Worm (Caenorhabditis elegans) whole organism, L1 larva: ENCODE results near the gene rol-6.

Experiments
- C16A3.4 ChIP-seq: fragments of 150-350 bp; optimal IDR thresholded peaks from 2 replicates; lab custom pipeline; 2014; ENCODE audit warnings: missing biosample characterization, missing genetic modification characterization
- alr-1 ChIP-seq: fragments of 200-800 bp; sonication (Bioruptor generic); optimal IDR thresholded peaks from 2 replicates; lab custom pipeline; 2018; ENCODE audit warnings: borderline replicate concordance, mild to moderate bottlenecking, missing genetic modification characterization, missing compliant biosample characterization
- aly-2 ChIP-seq: fragments of 150-350 bp; optimal IDR thresholded peaks from 2 replicates; lab custom pipeline; 2014; ENCODE audit warnings: missing biosample characterization, missing genetic modification characterization
- blmp-1 ChIP-seq: fragments of 150-350 bp; optimal IDR thresholded peaks from 2 replicates; lab custom pipeline; 2014; ENCODE audit warnings: missing biosample characterization, missing genetic modification characterization
- efl-1 ChIP-seq, 4 experiments: fragments of 150-350 bp; optimal IDR thresholded peaks in 3 of 4; peaks in 1 of 4; 1 replicate in 1 of 4; 2 replicates in 3 of 4; lab custom pipeline; 2014; ENCODE audit warnings: missing biosample characterization in 2 of 4, missing genetic modification characterization in 2 of 4, missing genetic modification reagents in 2 of 4
- efl-3 ChIP-seq: fragments of 200-800 bp; sonication (Bioruptor generic); optimal IDR thresholded peaks from 2 replicates; lab custom pipeline; 2018; ENCODE audit warnings: mild to moderate bottlenecking, missing genetic modification characterization, missing compliant biosample characterization
- elt-2 ChIP-seq: sonication (generic microtip); optimal IDR thresholded peaks from 2 replicates; lab custom pipeline; 2016; ENCODE audit warnings: missing genetic modification characterization, mild to moderate bottlenecking, inconsistent platforms, missing compliant biosample characterization, missing genetic modification reagents
- elt-3 ChIP-seq, 6 experiments: fragments of 150-350 bp in 1 of 6; sonication (generic microtip); optimal IDR thresholded peaks; 2 replicates each; lab custom pipeline; 2017 to 2018; ENCODE audit warnings: missing biosample characterization in 6 of 6, missing genetic modification characterization in 6 of 6, inconsistent platforms in 1 of 6
- grh-1 ChIP-seq: fragments of 200-800 bp; sonication (Bioruptor generic); IDR thresholded peaks from 2 replicates; pipeline ENCODE4 v1.3.6; 2022; ENCODE audit warnings: missing genetic modification reagents, missing genetic modification characterization, missing compliant biosample characterization
- hpl-2 ChIP-seq: fragments of 150-350 bp; optimal IDR thresholded peaks from 2 replicates; lab custom pipeline; 2014; ENCODE audit warnings: missing biosample characterization, missing genetic modification reagents, missing genetic modification characterization
- lin-13 ChIP-seq: fragments of 150-350 bp; optimal IDR thresholded peaks from 2 replicates; lab custom pipeline; 2014; ENCODE audit warnings: missing biosample characterization, missing genetic modification reagents, missing genetic modification characterization
- lin-14 ChIP-seq: fragments of 200-800 bp; sonication (Bioruptor generic); optimal IDR thresholded peaks from 2 replicates; lab custom pipeline; 2018; ENCODE audit warnings: mild to moderate bottlenecking, missing genetic modification characterization, moderate library complexity, missing compliant biosample characterization
- lin-35 ChIP-seq, 2 experiments: fragments of 150-350 bp; optimal IDR thresholded peaks; 2 replicates each; lab custom pipeline; 2014; ENCODE audit warnings: missing biosample characterization in 2 of 2, missing genetic modification characterization in 2 of 2, missing genetic modification reagents in 2 of 2
- lir-3 ChIP-seq: sonication (generic microtip); optimal IDR thresholded peaks from 2 replicates; lab custom pipeline; 2016; ENCODE audit warnings: mild to moderate bottlenecking, missing genetic modification characterization, moderate library complexity, missing compliant biosample characterization; ENCODE audit not compliant: poor library complexity
- lsy-2 ChIP-seq, 2 experiments: fragments of 150-350 bp; optimal IDR thresholded peaks; 2 replicates each; lab custom pipeline; 2014; ENCODE audit warnings: missing biosample characterization in 2 of 2, missing genetic modification characterization in 2 of 2
- mdl-1 ChIP-seq, 2 experiments: fragments of 150-350 bp; optimal IDR thresholded peaks; 2 replicates each; lab custom pipeline; 2014 to 2017; ENCODE audit warnings: missing biosample characterization in 2 of 2, missing genetic modification characterization in 2 of 2, inconsistent platforms in 1 of 2
- mep-1 ChIP-seq: fragments of 150-350 bp; optimal IDR thresholded peaks from 2 replicates; lab custom pipeline; 2014; ENCODE audit warnings: missing biosample characterization, missing genetic modification characterization
- nhr-12 ChIP-seq: sonication (generic microtip); optimal IDR thresholded peaks from 2 replicates; lab custom pipeline; 2017; ENCODE audit warnings: missing biosample characterization, missing genetic modification characterization
- nhr-19 ChIP-seq: fragments of 200-800 bp; sonication (Bioruptor generic); conservative IDR thresholded peaks from 2 replicates; pipeline ENCODE4 v1.3.6; 2022; ENCODE audit warnings: missing genetic modification characterization, missing compliant biosample characterization
- nhr-20 ChIP-seq: sonication (generic microtip); optimal IDR thresholded peaks from 2 replicates; lab custom pipeline; 2016; ENCODE audit warnings: mild to moderate bottlenecking, missing genetic modification characterization, missing compliant biosample characterization
- nhr-47 ChIP-seq: sonication (generic microtip); optimal IDR thresholded peaks from 2 replicates; lab custom pipeline; 2016; ENCODE audit warnings: mild to moderate bottlenecking, missing genetic modification characterization, moderate library complexity, missing compliant biosample characterization
- nhr-71 ChIP-seq: sonication (generic microtip); optimal IDR thresholded peaks from 2 replicates; lab custom pipeline; 2016; ENCODE audit warnings: mild to moderate bottlenecking, missing genetic modification characterization, moderate library complexity, missing compliant biosample characterization
- nhr-77 ChIP-seq: fragments of 150-350 bp; optimal IDR thresholded peaks from 2 replicates; lab custom pipeline; 2014; ENCODE audit warnings: missing biosample characterization, missing genetic modification characterization
- nhr-85 ChIP-seq: sonication (generic microtip); peaks from one replicate; lab custom pipeline; 2016; ENCODE audit warnings: missing genetic modification characterization, inconsistent platforms, missing compliant biosample characterization
- nhr-90 ChIP-seq: sonication (generic microtip); optimal IDR thresholded peaks from 2 replicates; lab custom pipeline; 2016; ENCODE audit warnings: mild to moderate bottlenecking, missing genetic modification characterization, missing compliant biosample characterization; ENCODE audit not compliant: poor library complexity
- pax-3 ChIP-seq: fragments of 200-800 bp; sonication (Bioruptor generic); optimal IDR thresholded peaks from 2 replicates; lab custom pipeline; 2018; ENCODE audit warnings: mild to moderate bottlenecking, missing genetic modification characterization, moderate library complexity, missing compliant biosample characterization
- rnt-1 ChIP-seq: sonication (generic microtip); optimal IDR thresholded peaks from 2 replicates; lab custom pipeline; 2016; ENCODE audit warnings: mild to moderate bottlenecking, missing genetic modification characterization, moderate library complexity, missing compliant biosample characterization
- snu-23 ChIP-seq: sonication (generic microtip); optimal IDR thresholded peaks from 2 replicates; lab custom pipeline; 2016; ENCODE audit warnings: missing genetic modification characterization, missing compliant biosample characterization
- unc-130 ChIP-seq: fragments of 150-350 bp; optimal IDR thresholded peaks from 2 replicates; lab custom pipeline; 2017; ENCODE audit warnings: missing biosample characterization, missing genetic modification characterization, inconsistent platforms
- unc-62 ChIP-seq: fragments of 150-350 bp; optimal IDR thresholded peaks from 2 replicates; lab custom pipeline; 2014; ENCODE audit warnings: missing biosample characterization, missing genetic modification reagents, missing genetic modification characterization
- unc-86 ChIP-seq: sonication (generic microtip); optimal IDR thresholded peaks from 2 replicates; lab custom pipeline; 2016; ENCODE audit warnings: missing genetic modification characterization, missing compliant biosample characterization
- ztf-4 ChIP-seq: fragments of 150-350 bp; optimal IDR thresholded peaks from 2 replicates; lab custom pipeline; 2014; ENCODE audit warnings: missing biosample characterization, missing genetic modification characterization

Gene rol-6

ce11 chrII:8743379-8744173, 10.7 kb downstream of the rol-6 start, which contains the start of gene mak-1 (continued):
- TF ChIP-seq ztf-4 (tag; lab: Kevin White, UChicago) (no peak), alr-1 (tag; lab: Kevin White, UChicago) (no peak), elt-3 (tag; optimal IDR thresholded peaks at IDR 0.05; lab: Kevin White, UChicago) (peak in 1 of 6 experiments; percentile 59), efl-3 (no peak)

- TF ChIP-seq unc-86 (no peak), pax-3 (tag; lab: Kevin White, UChicago) (no peak), aly-2 (tag; lab: Kevin White, UChicago) (peak; percentile 31), unc-62 (GFP tag; lab: Kevin White, UChicago) (no peak), lir-3 (tag; lab: Kevin White, UChicago) (peak; percentile 31), elt-3 (tag; optimal IDR thresholded peaks at IDR 0.05; lab: Kevin White, UChicago) (peak in 1 of 6 experiments; percentile 59), lin-14 (GFP tag; lab: Kevin White, UChicago) (peak; percentile 36), rnt-1 (tag; lab: Kevin White, UChicago) (peak; percentile 50), nhr-71 (tag; lab: Kevin White, UChicago) (peak; percentile 62), nhr-19 (GFP tag; lab: Robert Waterston, UW) (peak; percentile 90), unc-130 (tag; lab: Kevin White, UChicago) (peak; percentile 52), blmp-1 (tag; lab: Kevin White, UChicago) (peak; percentile 36), lin-13 (peak; percentile 31), grh-1 (GFP tag; lab: Robert Waterston, UW) (0 out of 2 replicates have a peak, but pooled peaks have one; percentile 24), nhr-20 (tag; lab: Kevin White, UChicago) (peak; percentile 42), nhr-90 (peak; percentile 35), nhr-47 (tag; lab: Kevin White, UChicago) (peak; percentile 24), lsy-2 (tag; optimal IDR thresholded peaks at IDR 0.05; lab: Kevin White, UChicago) (peak in 1 of 2 experiments; percentile 47), mep-1 (tag; lab: Kevin White, UChicago) (peak; percentile 1), mdl-1 (tag; optimal IDR thresholded peaks at IDR 0.05; lab: Kevin White, UChicago) (peak in 1 of 2 experiments; percentile 57), nhr-12 (tag; lab: Kevin White, UChicago) (no peak), efl-1 (optimal IDR thresholded peaks at IDR 0.05; lab: Kevin White, UChicago) (no peak), efl-1 (GFP tag; optimal IDR thresholded peaks at IDR 0.05 in 1 of 2; lab: Kevin White, UChicago) (peak in 1 of 2 experiments; percentile 91), ztf-4 (tag; lab: Kevin White, UChicago) (peak; percentile 33), C16A3.4 (tag; lab: Kevin White, UChicago) (peak; percentile 9), elt-2 (tag; lab: Kevin White, UChicago) (no peak), nhr-85 (tag; lab: Kevin White, UChicago) (peak; percentile 79), snu-23 (GFP tag; lab: Kevin White, UChicago) (peak; percentile 19), lin-35 (GFP tag; optimal IDR thresholded peaks at IDR 0.05; lab: Kevin White, UChicago) (peak in 1 of 2 experiments; percentile 55), hpl-2 (no peak), nhr-77 (tag; lab: Kevin White, UChicago) (no peak)
- TF ChIP-seq, all 84 proteins: peak for 23
Observed at ce11 chrII:8744555-8745448, 12.0 kb downstream of the rol-6 start.
